Worm (Caenorhabditis elegans): Measurements from ENCODE around the gene ets-5.

DNA sequence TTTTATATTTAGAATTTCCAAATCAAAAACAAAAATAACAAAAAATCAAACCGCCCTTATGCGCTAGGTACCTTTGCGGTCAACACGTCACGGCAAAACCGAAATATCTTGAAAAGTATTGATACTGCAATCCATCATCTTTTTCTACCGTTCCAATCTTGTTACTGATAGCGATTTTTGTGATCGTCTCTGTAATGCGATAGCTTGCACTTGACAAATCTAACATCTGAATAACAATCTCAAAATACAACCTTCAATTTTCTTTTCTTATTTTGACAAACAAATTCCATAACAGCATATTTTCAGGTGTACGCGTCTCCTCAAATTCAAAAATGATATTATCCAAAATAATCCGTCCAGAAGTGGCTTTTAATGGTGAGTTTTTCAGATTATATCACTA, 49.7 kb upstream of the ets-5 start, which contains the start of gene tbc-7:
- TF ChIP-seq elt-1 (tag; optimal IDR thresholded peaks at IDR 0.05; ENCODE audit: borderline replicate concordance, insufficient read depth) (no peak), ztf-11 (tag; optimal IDR thresholded peaks at IDR 0.05) (no peak), nhr-12 (tag; optimal IDR thresholded peaks at IDR 0.05) (no peak), elt-3 (tag; optimal IDR thresholded peaks at IDR 0.05) (no peak), hlh-1 (tag; optimal IDR thresholded peaks at IDR 0.05) (no peak), mep-1 (tag; optimal IDR thresholded peaks at IDR 0.05) (no peak)

Data from whole organism, mixed stage, embryonic.